Worm (Caenorhabditis elegans) whole organism, young adult: ENCODE measurements around the gene Y51H4A.941.
"Not testable (repeated sequence)": the region's sequence is repeated elsewhere in the genome, so short reads cannot be mapped to it uniquely, and the experiment has no call there.

Experiments
- B0261.1 ChIP-seq: sonication (generic microtip); optimal IDR thresholded peaks from 2 replicates; lab custom pipeline; 2016; ENCODE audit warnings: mild to moderate bottlenecking, missing genetic modification characterization, moderate library complexity, missing compliant biosample characterization
- B0336.3 ChIP-seq: fragments of 200-800 bp; sonication (Bioruptor generic); IDR thresholded peaks from 2 replicates; pipeline ENCODE4 v1.3.6; 2022; ENCODE audit warnings: missing genetic modification characterization, missing compliant biosample characterization
- C17E4.6 ChIP-seq: fragments of 200-800 bp; sonication (Bioruptor generic); IDR thresholded peaks from 2 replicates; pipeline ENCODE4 v1.3.6; 2022; ENCODE audit warnings: missing genetic modification reagents, missing genetic modification characterization, missing compliant biosample characterization
- D2030.7 ChIP-seq: fragments of 200-800 bp; sonication (Bioruptor generic); IDR thresholded peaks from 2 replicates; pipeline ENCODE4 v1.3.6; 2022; ENCODE audit warnings: missing genetic modification reagents, missing genetic modification characterization, missing compliant biosample characterization
- F57C9.4 ChIP-seq: sonication (generic microtip); optimal IDR thresholded peaks from 2 replicates; lab custom pipeline; 2017; ENCODE audit warnings: mild to moderate bottlenecking, missing genetic modification characterization, missing compliant biosample characterization
- K11D2.4 ChIP-seq: fragments of 200-800 bp; sonication (Bioruptor generic); IDR thresholded peaks from 2 replicates; pipeline ENCODE4 v1.3.6; 2022; ENCODE audit warnings: missing genetic modification reagents, missing genetic modification characterization, missing compliant biosample characterization
- K12H6.12 ChIP-seq: fragments of 200-800 bp; sonication (Bioruptor generic); optimal IDR thresholded peaks from 2 replicates; lab custom pipeline; 2018; ENCODE audit warnings: mild to moderate bottlenecking, missing genetic modification characterization, missing compliant biosample characterization
- Y67H2A.10 ChIP-seq: fragments of 200-800 bp; sonication (Bioruptor generic); conservative IDR thresholded peaks from 2 replicates; pipeline ENCODE4 v1.3.6; 2022; ENCODE audit warnings: missing genetic modification reagents, missing genetic modification characterization, missing compliant biosample characterization
- aptf-3 ChIP-seq: fragments of 200-800 bp; sonication (Bioruptor generic); IDR thresholded peaks from 2 replicates; pipeline ENCODE4 v1.3.6; 2022; ENCODE audit warnings: missing genetic modification characterization, missing compliant biosample characterization
- attf-5 ChIP-seq: fragments of 200-800 bp; sonication (Bioruptor generic); optimal IDR thresholded peaks from 2 replicates; lab custom pipeline; 2018; ENCODE audit warnings: mild to moderate bottlenecking, missing genetic modification characterization, missing compliant biosample characterization
- attf-6 ChIP-seq: fragments of 200-800 bp; sonication (Bioruptor generic); IDR thresholded peaks from 2 replicates; pipeline ENCODE4 v1.3.6; 2022; ENCODE audit warnings: missing genetic modification reagents, missing genetic modification characterization, missing compliant biosample characterization
- bed-1 ChIP-seq: fragments of 200-800 bp; sonication (Bioruptor generic); IDR thresholded peaks from 2 replicates; pipeline ENCODE4 v1.3.6; 2022; ENCODE audit warnings: missing genetic modification reagents, missing genetic modification characterization, missing compliant biosample characterization
- bed-2 ChIP-seq: fragments of 200-800 bp; sonication (Bioruptor generic); IDR thresholded peaks from 2 replicates; pipeline ENCODE4 v1.3.6; 2022; ENCODE audit warnings: missing genetic modification reagents, missing genetic modification characterization, missing compliant biosample characterization
- chd-7 ChIP-seq: sonication (generic microtip); optimal IDR thresholded peaks from 2 replicates; lab custom pipeline; 2016; ENCODE audit warnings: mild to moderate bottlenecking, missing genetic modification characterization, moderate library complexity, missing compliant biosample characterization
- dpl-1 ChIP-seq: fragments of 150-350 bp; optimal IDR thresholded peaks from 2 replicates; lab custom pipeline; 2014; ENCODE audit warnings: missing biosample characterization, missing genetic modification reagents, missing genetic modification characterization
- efl-1 ChIP-seq: fragments of 150-350 bp; optimal IDR thresholded peaks from 2 replicates; lab custom pipeline; 2014; ENCODE audit warnings: missing biosample characterization, missing genetic modification reagents, missing genetic modification characterization
- egrh-3 ChIP-seq: fragments of 200-800 bp; sonication (Bioruptor generic); IDR thresholded peaks from 2 replicates; pipeline ENCODE4 v1.3.6; 2022; ENCODE audit warnings: missing genetic modification reagents, missing genetic modification characterization, missing compliant biosample characterization
- hmg-1.2 ChIP-seq: fragments of 200-800 bp; sonication (Bioruptor generic); IDR thresholded peaks from 2 replicates; pipeline ENCODE4 v1.3.6; 2022; ENCODE audit warnings: missing genetic modification reagents, missing genetic modification characterization, missing compliant biosample characterization
- hsf-1 ChIP-seq: fragments of 200-800 bp; sonication (Bioruptor generic); IDR thresholded peaks from 2 replicates; pipeline ENCODE4 v1.3.6; 2022; ENCODE audit warnings: missing genetic modification reagents, missing genetic modification characterization, missing compliant biosample characterization
- lag-1 ChIP-seq: fragments of 200-800 bp; sonication (Bioruptor generic); IDR thresholded peaks from 2 replicates; pipeline ENCODE4 v1.3.6; 2022; ENCODE audit warnings: missing genetic modification reagents, missing genetic modification characterization, missing compliant biosample characterization
- let-607 ChIP-seq, 2 experiments: fragments of 200-800 bp in 1 of 2; sonication (Bioruptor generic) in 1 of 2; sonication (generic microtip) in 1 of 2; optimal IDR thresholded peaks; 2 replicates each; lab custom pipeline; 2016 to 2018; ENCODE audit warnings: mild to moderate bottlenecking in 2 of 2, missing compliant biosample characterization in 2 of 2, missing genetic modification characterization in 2 of 2, moderate library complexity in 2 of 2, missing genotype in 1 of 2
- lin-40 ChIP-seq: sonication (generic microtip); optimal IDR thresholded peaks from 2 replicates; lab custom pipeline; 2016; ENCODE audit warnings: missing genetic modification characterization, mild to moderate bottlenecking, missing compliant biosample characterization, missing genotype, missing genetic modification reagents
- lir-1 ChIP-seq: fragments of 200-800 bp; sonication (Bioruptor generic); conservative IDR thresholded peaks from 2 replicates; pipeline ENCODE4 v1.3.6; 2022; ENCODE audit warnings: missing genetic modification reagents, missing genetic modification characterization, missing compliant biosample characterization
- lsl-1 ChIP-seq: fragments of 200-800 bp; sonication (Bioruptor generic); optimal IDR thresholded peaks from 2 replicates; lab custom pipeline; 2018; ENCODE audit warnings: mild to moderate bottlenecking, missing genetic modification characterization, moderate library complexity, missing compliant biosample characterization
- madf-8 ChIP-seq: fragments of 200-800 bp; sonication (Bioruptor generic); conservative IDR thresholded peaks from 2 replicates; pipeline ENCODE4 v1.3.6; 2022; ENCODE audit warnings: missing genetic modification reagents, missing genetic modification characterization, missing compliant biosample characterization
- mcd-1 ChIP-seq: fragments of 200-800 bp; sonication (Bioruptor generic); IDR thresholded peaks from 2 replicates; pipeline ENCODE4 v1.3.6; 2022; ENCODE audit warnings: missing genetic modification reagents, missing genetic modification characterization, missing compliant biosample characterization
- nfya-2 ChIP-seq: fragments of 200-800 bp; sonication (Bioruptor generic); IDR thresholded peaks from 2 replicates; pipeline ENCODE4 v1.3.6; 2022; ENCODE audit warnings: missing genetic modification reagents, missing genetic modification characterization, missing compliant biosample characterization
- nhr-27 ChIP-seq: fragments of 200-800 bp; sonication (Bioruptor generic); optimal IDR thresholded peaks from 2 replicates; lab custom pipeline; 2018; ENCODE audit warnings: mild to moderate bottlenecking, missing genetic modification characterization, moderate library complexity, missing compliant biosample characterization
- nhr-80 ChIP-seq: sonication (generic microtip); optimal IDR thresholded peaks from 2 replicates; lab custom pipeline; 2016; ENCODE audit warnings: missing genetic modification characterization, missing compliant biosample characterization
- pha-4 ChIP-seq: fragments of 150-350 bp; sonication (generic microtip); optimal IDR thresholded peaks from 2 replicates; lab custom pipeline; 2014; ENCODE audit warnings: missing biosample characterization, missing genetic modification reagents, missing genetic modification characterization
- rpc-1 ChIP-seq, 2 experiments: fragments of 150-350 bp in 1 of 2; sonication (generic microtip) in 1 of 2; optimal IDR thresholded peaks; 2 replicates each; lab custom pipeline; 2014 to 2018; ENCODE audit warnings: missing biosample characterization in 1 of 2, missing genetic modification characterization in 1 of 2, missing genetic modification reagents in 1 of 2, missing genotype in 1 of 2
- snpc-1.1 ChIP-seq: sonication (generic microtip); optimal IDR thresholded peaks from 2 replicates; lab custom pipeline; 2017; ENCODE audit warnings: missing genetic modification characterization, mild to moderate bottlenecking, missing compliant biosample characterization, antibody characterized with exemption, moderate library complexity, missing genotype, missing genetic modification reagents; ENCODE audit not compliant: insufficient read depth
- snpc-4 ChIP-seq, 5 experiments: fragments of 150-350 bp in 1 of 5; sonication (generic microtip) in 4 of 5; optimal IDR thresholded peaks; 2 replicates each; lab custom pipeline; 2014 to 2018; ENCODE audit warnings: missing genetic modification characterization in 5 of 5, missing biosample characterization in 3 of 5, antibody characterized with exemption in 2 of 5, mild to moderate bottlenecking in 2 of 5, missing compliant biosample characterization in 2 of 5, missing genotype in 2 of 5, moderate library complexity in 2 of 5, missing genetic modification reagents in 1 of 5
- tbp1 ChIP-seq: fragments of 200-800 bp; sonication (Bioruptor generic); optimal IDR thresholded peaks from 2 replicates; lab custom pipeline; 2018; ENCODE audit warnings: mild to moderate bottlenecking, missing genetic modification characterization, missing compliant biosample characterization
- tbx-9 ChIP-seq: sonication (generic microtip); optimal IDR thresholded peaks from 2 replicates; lab custom pipeline; 2016; ENCODE audit warnings: borderline replicate concordance, missing genetic modification characterization, inconsistent platforms, missing compliant biosample characterization
- unc-130 ChIP-seq: sonication (generic microtip); optimal IDR thresholded peaks from 2 replicates; lab custom pipeline; 2016; ENCODE audit warnings: missing genetic modification reagents, missing genetic modification characterization, missing compliant biosample characterization
- unc-62 ChIP-seq: fragments of 150-350 bp; optimal IDR thresholded peaks from 2 replicates; lab custom pipeline; 2014; ENCODE audit warnings: missing biosample characterization, missing genetic modification reagents, missing genetic modification characterization
- xnd-1 ChIP-seq: sonication (generic microtip); optimal IDR thresholded peaks from 2 replicates; lab custom pipeline; 2016; ENCODE audit warnings: missing genotype, missing genetic modification reagents, missing genetic modification characterization, missing compliant biosample characterization
- zim-3 ChIP-seq: sonication (generic microtip); optimal IDR thresholded peaks from 2 replicates; lab custom pipeline; 2017; ENCODE audit warnings: mild to moderate bottlenecking, missing genetic modification characterization, moderate library complexity, missing compliant biosample characterization
- ztf-3 ChIP-seq: fragments of 200-800 bp; sonication (Bioruptor generic); optimal IDR thresholded peaks from 2 replicates; lab custom pipeline; 2018; ENCODE audit warnings: mild to moderate bottlenecking, missing genetic modification characterization, missing compliant biosample characterization

Y51H4A.941 gene

ce11 chrIV:16675494-16675893, 19.0 kb downstream of the Y51H4A.941 start:
- TF ChIP-seq hsf-1 = peak; percentile 94

- TF ChIP-seq tbp1 (GFP tag; lab: Kevin White, UChicago) (peak; percentile 84), attf-6 (peak; percentile 95), snpc-4 (tag; optimal IDR thresholded peaks at IDR 0.05; lab: Kevin White, UChicago) (peak in 2 of 4 experiments; percentile 73 to 81), B0261.1 (tag; lab: Kevin White, UChicago) (peak; percentile 49), hmg-1.2 (GFP tag; lab: Robert Waterston, UW) (peak; percentile 33; the same call in 1 of the 2 replicates), egrh-3 (0 out of 2 replicates have a peak, but pooled peaks have one; percentile 10), rpc-1 (tag; optimal IDR thresholded peaks at IDR 0.05; lab: Kevin White, UChicago) (peak; percentile 47), D2030.7 (GFP tag; lab: Robert Waterston, UW) (peak; percentile 58; the same call in 1 of the 2 replicates)
- not testable (repeated sequence) for TF ChIP-seq snpc-4 (GFP tag; optimal IDR thresholded peaks at IDR 0.05; lab: Kevin White, UChicago); rpc-1 (optimal IDR thresholded peaks at IDR 0.05; lab: Kevin White, UChicago)
Measured at ce11 chrIV:16670743-16671142, 23.7 kb downstream of the Y51H4A.941 start.

- not testable (repeated sequence) for TF ChIP-seq bed-1 (GFP tag; lab: Robert Waterston, UW); tbp1 (GFP tag; lab: Kevin White, UChicago); B0261.1 (tag; lab: Kevin White, UChicago)
Measured at ce11 chrIV:16664020-16664419, 30.4 kb downstream of the Y51H4A.941 start, which contains the start of gene sta-1. TSS of gene sta-1 (plus strand) at chrIV:16664320.

- TF ChIP-seq bed-1 (GFP tag; lab: Robert Waterston, UW) (no peak), attf-5 (GFP tag; lab: Kevin White, UChicago) (peak; percentile 48), C17E4.6 (GFP tag; lab: Robert Waterston, UW) (no peak), xnd-1 (tag; lab: Kevin White, UChicago) (no peak), egrh-3 (no peak), madf-8 (GFP tag; lab: Robert Waterston, UW) (no peak), lag-1 (no peak), K11D2.4 (GFP tag; lab: Robert Waterston, UW) (no peak), hmg-1.2 (GFP tag; lab: Robert Waterston, UW) (peak; percentile 73; the same call in 1 of the 2 replicates), Y67H2A.10 (no peak), unc-62 (GFP tag; lab: Kevin White, UChicago) (no peak), tbx-9 (no peak), bed-2 (GFP tag; lab: Robert Waterston, UW) (no peak), ztf-3 (GFP tag; lab: Kevin White, UChicago) (no peak), let-607 (tag; optimal IDR thresholded peaks at IDR 0.05; lab: Kevin White, UChicago) (no peak), B0336.3 (GFP tag; lab: Robert Waterston, UW) (0 out of 2 replicates have a peak, but pooled peaks have one; percentile 24), zim-3 (tag; lab: Kevin White, UChicago) (no peak), F57C9.4 (tag; lab: Kevin White, UChicago) (no peak), aptf-3 (GFP tag; lab: Robert Waterston, UW) (no peak), lin-40 (tag; lab: Kevin White, UChicago) (no peak), pha-4 (tag; lab: Kevin White, UChicago) (no peak), nhr-27 (tag; lab: Kevin White, UChicago) (no peak), nfya-2 (GFP tag; lab: Robert Waterston, UW) (no peak), efl-1 (GFP tag; lab: Kevin White, UChicago) (no peak), dpl-1 (GFP tag; lab: Kevin White, UChicago) (no peak), attf-6 (no peak), lsl-1 (GFP tag; lab: Kevin White, UChicago) (no peak), K12H6.12 (tag; lab: Kevin White, UChicago) (peak; percentile 30), mcd-1 (GFP tag; lab: Robert Waterston, UW) (no peak), B0261.1 (tag; lab: Kevin White, UChicago) (no peak), nhr-80 (tag; lab: Kevin White, UChicago) (peak; percentile 52), unc-130 (GFP tag; lab: Kevin White, UChicago) (no peak), snpc-1.1 (tag; lab: Kevin White, UChicago) (no peak), chd-7 (no peak), snpc-4 (GFP tag; optimal IDR thresholded peaks at IDR 0.05; lab: Kevin White, UChicago) (no peak), snpc-4 (tag; optimal IDR thresholded peaks at IDR 0.05; lab: Kevin White, UChicago) (peak in 1 of 4 experiments; percentile 2), hsf-1 (no peak), lir-1 (no peak)
Measured at ce11 chrIV:16663591-16663990, 30.9 kb downstream of the Y51H4A.941 start.
